Fruit fly (Drosophila melanogaster) Kc167 (cell line): ENCODE measurements around the gene siz.

ENCODE experiments used
- Myc ChIP-seq: fragments of >200 bp; optimal IDR thresholded peaks from 2 replicates; lab custom pipeline; 2017; ENCODE audit warnings: missing external identifiers
- Sin3A ChIP-seq: fragments of >200 bp; optimal IDR thresholded peaks from 2 replicates; lab custom pipeline; 2018; ENCODE audit warnings: missing external identifiers
- h ChIP-seq: fragments of >200 bp; optimal IDR thresholded peaks from 3 replicates; lab custom pipeline; 2018; ENCODE audit warnings: missing external identifiers
- insv ChIP-seq: fragments of >200 bp; optimal IDR thresholded peaks from 3 replicates; lab custom pipeline; 2018; ENCODE audit warnings: missing external identifiers
- psq ChIP-seq: fragments of >200 bp; optimal IDR thresholded peaks from 2 replicates; lab custom pipeline; 2017; ENCODE audit warnings: missing external identifiers
- ttk ChIP-seq: sonication (Bioruptor generic); optimal IDR thresholded peaks from 2 replicates; lab custom pipeline; 2017; ENCODE audit warnings: missing external identifiers

Gene siz

DNA sequence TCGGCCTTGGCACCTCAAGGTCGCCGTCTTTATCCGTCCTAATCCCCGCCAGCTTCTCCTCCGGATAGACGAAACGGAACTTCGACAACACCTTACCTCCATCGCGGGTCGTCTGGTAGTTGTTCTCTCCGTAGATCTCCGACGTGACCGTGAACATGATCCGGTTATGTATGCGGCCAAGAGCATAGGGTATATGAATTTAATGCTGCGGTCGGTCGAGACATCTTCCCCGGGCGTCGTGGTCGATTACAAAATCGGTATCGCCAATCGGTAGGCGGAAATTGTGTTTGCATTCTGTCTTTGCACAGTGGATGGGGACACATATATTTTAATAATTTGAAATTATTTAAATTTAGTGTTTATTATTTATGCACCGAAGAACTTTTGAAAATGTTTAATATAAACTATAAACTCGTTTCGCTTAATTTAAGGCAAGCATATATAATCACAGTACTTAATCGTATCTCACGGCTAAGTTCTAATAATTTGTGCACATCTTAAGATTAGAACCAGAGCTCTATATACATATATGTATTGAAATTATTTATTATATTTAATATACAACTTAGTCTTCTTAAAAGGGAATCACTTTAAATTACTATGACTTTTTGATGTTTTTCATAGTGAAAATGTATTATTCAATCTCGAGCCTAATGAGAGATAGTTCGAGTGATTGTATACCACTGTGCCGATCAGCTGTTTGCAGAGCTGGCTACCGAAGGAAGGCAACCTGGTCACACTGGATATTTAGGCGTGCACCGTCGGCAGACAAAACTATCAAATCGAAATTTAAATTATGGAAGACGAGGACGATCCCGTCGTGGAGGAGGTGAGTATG lies 3.0 kb upstream of the siz start, which contains the start of the genes CG10584 and Polr3E:
Gene CG10584, minus strand, starts transcription at position 268 of the 838 bp plus-strand sequence.
Gene Polr3E, plus strand, starts transcription at position 733 of the 838 bp plus-strand sequence.
- no peak for TF ChIP-seq psq (lab: Kevin White, UChicago)
- TF ChIP-seq insv: no peak

- TF ChIP-seq ttk (lab: Kevin White, UChicago) (no peak), insv (no peak), psq (lab: Kevin White, UChicago) (no peak), h (lab: Kevin White, UChicago) (no peak), Myc (no peak), Sin3A (lab: Kevin White, UChicago) (no peak)
Observed at dm6 chr3L:21034103-21034280, 343 bp upstream of the siz start, which contains the start of gene CG10581. Gene CG10581 (minus strand): TSS chr3L:21034203.

- no peak for TF ChIP-seq Sin3A (lab: Kevin White, UChicago)
Observed at dm6 chr3L:21035231-21035630, 896 bp downstream of the siz start.

dm6 chr3L:21036257-21036957 lies 2.1 kb downstream of the siz start:
- no peak for TF ChIP-seq Myc
- TF ChIP-seq psq (lab: Kevin White, UChicago): no peak
- TF ChIP-seq Sin3A (lab: Kevin White, UChicago): no peak
- no peak for TF ChIP-seq insv
- no peak for TF ChIP-seq h (lab: Kevin White, UChicago)
- no peak for TF ChIP-seq ttk (lab: Kevin White, UChicago)

- TF ChIP-seq Myc (no peak), Sin3A (lab: Kevin White, UChicago) (no peak), h (lab: Kevin White, UChicago) (no peak), psq (lab: Kevin White, UChicago) (no peak), ttk (lab: Kevin White, UChicago) (no peak), insv (no peak)
Observed at dm6 chr3L:21037404-21037803, 3.1 kb downstream of the siz start.

DNA sequence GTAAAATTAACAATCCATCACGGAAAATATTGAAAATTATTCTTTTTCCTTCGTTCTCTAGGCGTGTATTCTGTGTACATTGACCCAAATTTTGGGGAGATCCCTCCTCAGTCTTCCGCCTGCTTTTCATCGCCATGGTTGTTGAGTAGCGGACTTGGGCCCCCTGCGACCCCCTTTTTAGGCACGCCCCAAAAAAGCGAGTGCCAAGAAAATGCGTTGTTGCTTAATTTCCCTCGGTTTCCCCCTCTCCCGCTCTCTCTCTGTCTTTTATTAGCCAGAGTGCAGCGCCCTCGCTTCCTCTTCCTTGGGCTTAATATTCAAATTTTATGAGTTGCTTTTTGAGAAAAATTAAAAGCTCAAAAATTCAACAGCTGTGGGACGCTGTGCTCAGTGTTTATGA lies 6.5 kb downstream of the siz start:
- TF ChIP-seq Myc (no peak), ttk (lab: Kevin White, UChicago) (no peak), Sin3A (lab: Kevin White, UChicago) (no peak), insv (no peak), h (lab: Kevin White, UChicago) (no peak), psq (lab: Kevin White, UChicago) (no peak)

DNA sequence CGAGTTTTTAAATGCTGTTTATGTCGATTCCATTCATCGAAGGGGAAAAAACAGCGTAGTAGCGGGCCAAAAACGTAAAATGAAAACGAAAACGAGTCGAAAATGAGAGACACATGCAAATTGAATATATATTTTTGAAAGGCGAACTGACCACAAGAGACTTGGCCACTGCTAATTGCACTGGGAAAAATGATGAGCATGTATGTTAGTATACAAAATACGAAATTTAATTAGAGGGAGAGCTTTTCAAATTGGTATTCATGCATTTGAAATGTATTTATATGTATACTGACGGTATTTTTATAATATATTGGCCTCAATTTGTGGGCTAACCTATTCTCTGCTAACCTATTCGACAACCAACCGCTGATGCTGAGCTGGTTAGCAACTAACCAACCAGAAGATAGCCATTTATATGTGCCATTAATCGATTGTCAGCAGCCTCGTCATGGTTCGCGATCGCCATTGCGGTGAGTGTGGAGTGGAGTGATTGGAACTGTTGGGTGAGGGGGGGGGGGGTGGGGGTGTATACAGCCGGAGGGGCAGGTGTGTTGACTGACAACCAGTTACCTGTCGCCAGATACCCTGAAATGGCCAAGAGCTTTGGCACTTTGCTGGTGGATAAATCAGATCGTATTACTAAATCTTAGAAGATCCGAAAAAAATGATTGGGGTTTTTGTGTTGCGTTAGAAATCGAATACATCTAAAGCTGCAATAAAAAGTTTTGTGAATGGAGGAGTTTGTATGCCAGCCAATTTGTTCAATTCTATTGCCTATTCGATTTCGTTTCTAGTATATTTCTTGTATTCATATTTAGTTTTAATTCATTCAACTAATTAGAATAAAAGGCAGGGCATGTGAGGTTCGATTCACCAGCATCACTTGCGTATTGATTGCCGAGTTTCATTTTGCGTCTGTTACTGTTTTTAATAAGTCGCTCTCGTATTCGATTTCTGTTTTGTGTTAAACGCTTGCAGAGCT lies 7.9 kb downstream of the siz start:
- TF ChIP-seq Sin3A (lab: Kevin White, UChicago) (no peak), h (lab: Kevin White, UChicago) (no peak)

dm6 chr3L:21043435-21043834 lies 9.1 kb downstream of the siz start:
- TF ChIP-seq h (lab: Kevin White, UChicago) (no peak), psq (lab: Kevin White, UChicago) (no peak), Sin3A (lab: Kevin White, UChicago) (no peak), insv (no peak)

dm6 chr3L:21043894-21044682 lies 9.8 kb downstream of the siz start:
- TF ChIP-seq insv (no peak), Myc (no peak), Sin3A (lab: Kevin White, UChicago) (no peak), ttk (lab: Kevin White, UChicago) (no peak), h (lab: Kevin White, UChicago) (no peak), psq (lab: Kevin White, UChicago) (no peak)

DNA sequence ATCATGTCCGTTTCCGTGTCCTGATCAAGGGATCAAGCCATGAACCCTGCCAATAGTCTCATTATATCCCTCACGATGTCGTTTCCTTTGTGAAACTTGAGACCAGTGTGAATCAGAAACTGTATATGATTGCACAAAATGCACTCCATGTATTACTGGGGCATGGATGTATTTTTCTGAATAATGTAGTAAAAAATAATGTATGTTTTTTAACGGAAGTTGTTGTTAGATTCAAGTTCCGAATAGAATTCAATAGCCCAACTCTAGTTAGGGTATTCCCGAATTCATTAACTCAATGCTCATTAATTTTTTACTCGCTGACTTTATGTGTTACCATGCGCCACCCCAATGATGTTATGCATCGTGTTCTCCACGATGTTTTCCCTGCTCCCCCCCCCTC lies 10.4 kb downstream of the siz start:
- no peak for TF ChIP-seq ttk (lab: Kevin White, UChicago)

DNA sequence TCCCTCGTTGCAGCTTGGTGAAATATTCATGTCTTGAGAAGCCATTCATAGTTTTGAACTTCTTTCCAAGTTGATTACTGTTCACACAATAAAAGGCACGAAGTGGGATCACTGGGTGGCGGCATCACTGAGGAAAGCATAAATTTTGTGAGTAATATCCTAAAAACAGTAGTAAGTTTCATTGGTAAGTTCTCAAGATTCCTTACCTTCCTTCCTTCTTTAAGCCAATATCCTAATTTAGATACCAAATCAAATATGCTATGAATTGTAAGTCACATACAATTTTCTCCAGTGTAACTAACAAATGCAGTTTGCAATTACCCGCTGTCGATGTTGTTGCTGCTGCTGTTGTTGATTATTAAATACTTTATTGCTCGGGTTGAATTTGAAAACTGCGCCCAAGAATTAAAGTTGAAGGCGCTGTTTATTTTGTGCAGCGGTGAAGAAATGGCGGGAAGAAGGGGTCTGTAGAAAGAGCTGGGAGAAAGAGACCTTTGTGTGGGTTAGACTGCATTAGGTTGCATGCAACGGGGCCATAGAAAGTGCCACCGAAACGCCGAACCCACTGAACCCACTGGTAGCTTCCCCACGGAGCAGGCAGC lies 11.9 kb downstream of the siz start:
- TF ChIP-seq ttk (lab: Kevin White, UChicago) (no peak), Sin3A (lab: Kevin White, UChicago) (no peak), Myc (no peak), insv (no peak)
